Fruit fly (Drosophila melanogaster) whole organism, embryonic: ENCODE data around the gene CG31459.
A peak's percentile ranks its signal among the peaks of the same experiment; 100 is the strongest.

Source experiments
- ATbp ChIP-seq: fragments of 200-800 bp; sonication (Bioruptor generic); optimal IDR thresholded peaks from 2 replicates; lab custom pipeline; 2017; ENCODE audit warnings: missing biosample characterization, mild to moderate bottlenecking, missing genetic modification characterization, missing genetic modification reagents
- Asciz ChIP-seq: fragments of 200-800 bp; sonication (Bioruptor generic); optimal IDR thresholded peaks from 2 replicates; lab custom pipeline; 2017; ENCODE audit warnings: missing biosample characterization, mild to moderate bottlenecking, missing genetic modification characterization, missing genetic modification reagents
- Blimp-1 ChIP-seq: fragments of 200-800 bp; sonication (Bioruptor generic); optimal IDR thresholded peaks from 3 replicates; lab custom pipeline; 2018; ENCODE audit warnings: missing biosample characterization, missing genetic modification characterization, mild to moderate bottlenecking, moderate library complexity, missing genetic modification reagents
- CG1024 ChIP-seq: fragments of 200-800 bp; sonication (Bioruptor generic); IDR thresholded peaks from 2 replicates; pipeline ENCODE4 v1.3.6; 2022; ENCODE audit warnings: missing biosample characterization, missing genetic modification characterization
- CG10267 ChIP-seq: fragments of 200-800 bp; sonication (Bioruptor generic); optimal IDR thresholded peaks from 2 replicates; lab custom pipeline; 2018; ENCODE audit warnings: missing biosample characterization, mild to moderate bottlenecking, missing genetic modification characterization, moderate library complexity
- CG11504 ChIP-seq: fragments of 200-800 bp; sonication (Bioruptor generic); optimal IDR thresholded peaks from 3 replicates; lab custom pipeline; 2019; ENCODE audit warnings: missing biosample characterization, mild to moderate bottlenecking, missing genetic modification characterization, moderate library complexity
- CG12391 ChIP-seq: fragments of 200-800 bp; sonication (Bioruptor generic); optimal IDR thresholded peaks from 3 replicates; lab custom pipeline; 2018; ENCODE audit warnings: missing biosample characterization, mild to moderate bottlenecking, missing genetic modification characterization, moderate library complexity
- CG14441 ChIP-seq: fragments of 200-800 bp; sonication (Bioruptor generic); IDR thresholded peaks from 2 replicates; pipeline ENCODE4 v1.3.6; 2022; ENCODE audit warnings: missing biosample characterization, missing genetic modification characterization
- CG14710 ChIP-seq: fragments of 200-800 bp; sonication (Bioruptor generic); optimal IDR thresholded peaks from 3 replicates; lab custom pipeline; 2019; ENCODE audit warnings: missing biosample characterization, mild to moderate bottlenecking, missing genetic modification characterization, moderate library complexity
- CG1603 ChIP-seq: fragments of 200-800 bp; sonication (Bioruptor generic); optimal IDR thresholded peaks from 2 replicates; lab custom pipeline; 2019; ENCODE audit warnings: missing biosample characterization, mild to moderate bottlenecking, missing genetic modification characterization, moderate library complexity
- CG17359 ChIP-seq: fragments of 200-800 bp; sonication (Bioruptor generic); optimal IDR thresholded peaks from 3 replicates; lab custom pipeline; 2018; ENCODE audit warnings: missing biosample characterization, mild to moderate bottlenecking, missing genetic modification characterization, moderate library complexity
- CG17829 ChIP-seq: fragments of 200-800 bp; optimal IDR thresholded peaks from 2 replicates; lab custom pipeline; 2019; ENCODE audit warnings: missing biosample characterization, mild to moderate bottlenecking, missing genetic modification characterization, moderate library complexity
- CG18262 ChIP-seq: fragments of 200-800 bp; optimal IDR thresholded peaks from 3 replicates; lab custom pipeline; 2019; ENCODE audit warnings: missing biosample characterization, mild to moderate bottlenecking, missing genetic modification characterization, moderate library complexity
- CG2116 ChIP-seq: fragments of 200-800 bp; sonication (Bioruptor generic); optimal IDR thresholded peaks from 3 replicates; lab custom pipeline; 2018; ENCODE audit warnings: missing biosample characterization, mild to moderate bottlenecking, missing genetic modification characterization
- CG2678 ChIP-seq: fragments of 200-800 bp; sonication (Bioruptor generic); optimal IDR thresholded peaks from 3 replicates; lab custom pipeline; 2019; ENCODE audit warnings: missing biosample characterization, mild to moderate bottlenecking, missing genetic modification characterization, moderate library complexity
- CG2712 ChIP-seq: fragments of 200-800 bp; optimal IDR thresholded peaks from 3 replicates; lab custom pipeline; 2019; ENCODE audit warnings: missing biosample characterization, mild to moderate bottlenecking, missing genetic modification characterization, moderate library complexity
- CG4820 ChIP-seq: fragments of 200-800 bp; sonication (Bioruptor generic); optimal IDR thresholded peaks from 3 replicates; lab custom pipeline; 2016; ENCODE audit warnings: missing biosample characterization, missing genetic modification characterization
- CG5245 ChIP-seq: fragments of 200-800 bp; sonication (Bioruptor generic); optimal IDR thresholded peaks from 3 replicates; lab custom pipeline; 2016; ENCODE audit warnings: missing biosample characterization, missing genetic modification characterization
- CG5953 ChIP-seq: fragments of 200-800 bp; sonication (Bioruptor generic); IDR thresholded peaks from 2 replicates; pipeline ENCODE4 v1.3.6; 2022; ENCODE audit warnings: missing biosample characterization, missing genetic modification characterization
- CG8359 ChIP-seq: fragments of 200-800 bp; sonication (Bioruptor generic); optimal IDR thresholded peaks from 2 replicates; lab custom pipeline; 2017; ENCODE audit warnings: missing biosample characterization, mild to moderate bottlenecking, missing genetic modification characterization, borderline replicate concordance
- CG8388 ChIP-seq: fragments of 200-800 bp; sonication (Bioruptor generic); optimal IDR thresholded peaks from 2 replicates; lab custom pipeline; 2019; ENCODE audit warnings: missing biosample characterization, mild to moderate bottlenecking, missing genetic modification characterization, moderate library complexity
- CG8924 ChIP-seq: fragments of 200-800 bp; optimal IDR thresholded peaks from 3 replicates; lab custom pipeline; 2019; ENCODE audit warnings: missing biosample characterization, mild to moderate bottlenecking, missing genetic modification characterization, moderate library complexity
- D ChIP-seq, 2 experiments: fragments of 200-800 bp in 1 of 2; fragments of >200 bp in 1 of 2; sonication (Bioruptor generic) in 1 of 2; optimal IDR thresholded peaks; 2 replicates in 1 of 2; 3 replicates in 1 of 2; lab custom pipeline; 2017; ENCODE audit warnings: mild to moderate bottlenecking in 1 of 2, missing biosample characterization in 1 of 2, missing genetic modification characterization in 1 of 2, missing genetic modification reagents in 1 of 2
- D19A ChIP-seq: fragments of 200-800 bp; optimal IDR thresholded peaks from 3 replicates; lab custom pipeline; 2019; ENCODE audit warnings: missing biosample characterization, mild to moderate bottlenecking, missing genetic modification characterization, moderate library complexity
- Drgx ChIP-seq: fragments of 200-800 bp; sonication (Bioruptor generic); IDR thresholded peaks from 2 replicates; pipeline ENCODE4 v1.3.6; 2022; ENCODE audit warnings: missing biosample characterization, missing genetic modification characterization
- HmgD ChIP-seq: fragments of 200-800 bp; sonication (Bioruptor generic); optimal IDR thresholded peaks from 3 replicates; lab custom pipeline; 2016; ENCODE audit warnings: missing biosample characterization, missing genetic modification characterization
- Med ChIP-seq: fragments of 200-800 bp; sonication (Bioruptor generic); peaks from one replicate; lab custom pipeline; 2016; ENCODE audit warnings: missing biosample characterization, missing genetic modification characterization, mild to moderate bottlenecking, inconsistent platforms, moderate library complexity
- Oli ChIP-seq: fragments of 200-800 bp; sonication (Bioruptor generic); optimal IDR thresholded peaks from 2 replicates; lab custom pipeline; 2018; ENCODE audit warnings: missing biosample characterization, mild to moderate bottlenecking, missing genetic modification characterization, moderate library complexity
- Usf ChIP-seq: fragments of 200-800 bp; sonication (Bioruptor generic); optimal IDR thresholded peaks from 2 replicates; lab custom pipeline; 2017; ENCODE audit warnings: missing genotype, missing biosample characterization, missing genetic modification characterization
- bcd ChIP-seq: fragments of 200-800 bp; sonication (Bioruptor generic); optimal IDR thresholded peaks from 2 replicates; lab custom pipeline; 2017; ENCODE audit warnings: missing biosample characterization, mild to moderate bottlenecking, missing genetic modification characterization
- bsh ChIP-seq, 2 experiments: fragments of 200-800 bp; sonication (Bioruptor generic); optimal IDR thresholded peaks; 2 replicates each; lab custom pipeline; 2017 to 2018; ENCODE audit warnings: mild to moderate bottlenecking in 2 of 2, missing biosample characterization in 2 of 2, missing genetic modification characterization in 2 of 2, moderate library complexity in 1 of 2
- crol ChIP-seq: fragments of 200-800 bp; sonication (Bioruptor generic); IDR thresholded peaks from 2 replicates; pipeline ENCODE4 v1.3.6; 2022; ENCODE audit warnings: missing biosample characterization, missing genetic modification characterization
- dmrt11E ChIP-seq: fragments of 200-800 bp; sonication (Bioruptor generic); optimal IDR thresholded peaks from 3 replicates; lab custom pipeline; 2018; ENCODE audit warnings: missing biosample characterization, mild to moderate bottlenecking, missing genetic modification characterization, moderate library complexity
- dmrt99B ChIP-seq: fragments of 200-800 bp; sonication (Bioruptor generic); optimal IDR thresholded peaks from 2 replicates; lab custom pipeline; 2018; ENCODE audit warnings: missing biosample characterization, mild to moderate bottlenecking, missing genetic modification characterization, moderate library complexity
- exex ChIP-seq: fragments of 200-800 bp; sonication (Bioruptor generic); optimal IDR thresholded peaks from 4 replicates; lab custom pipeline; 2018; ENCODE audit warnings: missing biosample characterization, mild to moderate bottlenecking, missing genetic modification characterization, moderate library complexity
- ftz-f1 ChIP-seq: fragments of 200-800 bp; sonication (Bioruptor generic); optimal IDR thresholded peaks from 2 replicates; lab custom pipeline; 2016; ENCODE audit warnings: missing biosample characterization, missing genetic modification characterization
- lbe ChIP-seq: fragments of 200-800 bp; sonication (Bioruptor generic); optimal IDR thresholded peaks from 2 replicates; lab custom pipeline; 2016; ENCODE audit warnings: missing biosample characterization, mild to moderate bottlenecking, missing genetic modification characterization
- lola ChIP-seq, 3 experiments: fragments of >200 bp in 2 of 3; fragments of 200-800 bp in 1 of 3; sonication (Bioruptor generic) in 1 of 3; optimal IDR thresholded peaks; 2 replicates each; lab custom pipeline; 2017 to 2019; ENCODE audit warnings: missing biosample characterization in 3 of 3, missing genetic modification characterization in 3 of 3, mild to moderate bottlenecking in 1 of 3, moderate library complexity in 1 of 3
- luna ChIP-seq: fragments of 200-800 bp; sonication (Bioruptor generic); optimal IDR thresholded peaks from 2 replicates; lab custom pipeline; 2016; ENCODE audit warnings: missing biosample characterization, missing genetic modification characterization
- nau ChIP-seq: fragments of 200-800 bp; sonication (Bioruptor generic); optimal IDR thresholded peaks from 3 replicates; lab custom pipeline; 2017; ENCODE audit warnings: missing biosample characterization, mild to moderate bottlenecking, missing genetic modification characterization, missing genetic modification reagents
- nmo ChIP-seq: fragments of 200-800 bp; sonication (Bioruptor generic); optimal IDR thresholded peaks from 2 replicates; lab custom pipeline; 2018; ENCODE audit warnings: missing biosample characterization, mild to moderate bottlenecking, missing genetic modification characterization, moderate library complexity
- phol ChIP-seq: fragments of 200-800 bp; sonication (Bioruptor generic); optimal IDR thresholded peaks from 3 replicates; lab custom pipeline; 2018; ENCODE audit warnings: missing biosample characterization, mild to moderate bottlenecking, missing genetic modification characterization, moderate library complexity
- row ChIP-seq: fragments of 200-800 bp; sonication (Bioruptor generic); IDR thresholded peaks from 3 replicates; pipeline ENCODE4 v1.3.6; 2022; ENCODE audit warnings: missing biosample characterization, missing genetic modification characterization
- sens ChIP-seq: fragments of 200-800 bp; sonication (Bioruptor generic); peaks from one replicate; lab custom pipeline; 2016; ENCODE audit warnings: missing biosample characterization, missing genetic modification characterization
- ssp ChIP-seq: fragments of 200-800 bp; sonication (Bioruptor generic); IDR thresholded peaks from 2 replicates; pipeline ENCODE4 v1.3.6; 2022; ENCODE audit warnings: missing biosample characterization, missing genetic modification characterization
- unpg ChIP-seq: fragments of 200-800 bp; sonication (Bioruptor generic); optimal IDR thresholded peaks from 3 replicates; lab custom pipeline; 2018; ENCODE audit warnings: missing biosample characterization, mild to moderate bottlenecking, missing genetic modification characterization, moderate library complexity
- zf30C ChIP-seq: fragments of 200-800 bp; sonication (Bioruptor generic); optimal IDR thresholded peaks from 3 replicates; lab custom pipeline; 2018; ENCODE audit warnings: missing biosample characterization, mild to moderate bottlenecking, missing genetic modification characterization

CG31459 gene

dm6 chr3R:19816758-19817157 is 23.9 kb upstream of the CG31459 start:
- TF ChIP-seq CG8359, result peak; percentile 96
- TF ChIP-seq CG8388 (GFP tag; lab: Kevin White, UChicago), result peak; percentile 34
- TF ChIP-seq exex, result no peak
- no peak for TF ChIP-seq luna
- TF ChIP-seq CG1024 (GFP tag; lab: Robert Waterston, UW), result no peak

- TF ChIP-seq dmrt99B (tag; lab: Kevin White, UChicago), result peak; percentile 8
- TF ChIP-seq Blimp-1 (GFP tag; lab: Kevin White, UChicago), result peak; percentile 47
- TF ChIP-seq CG8388 (GFP tag; lab: Kevin White, UChicago), result peak; percentile 6
- peak; percentile 49 for TF ChIP-seq Med (GFP tag; lab: Kevin White, UChicago)
- TF ChIP-seq CG2678 (tag; lab: Kevin White, UChicago), result peak; percentile 28
- peak; percentile 11 for TF ChIP-seq CG17359 (tag; lab: Kevin White, UChicago)
- TF ChIP-seq CG2712, result peak; percentile 36
- peak; percentile 5; the same call in 1 of the 2 replicates for TF ChIP-seq ssp (GFP tag; lab: Robert Waterston, UW)
- peak; percentile 11 for TF ChIP-seq CG10267 (tag; lab: Kevin White, UChicago)
- TF ChIP-seq CG5953 (GFP tag; lab: Robert Waterston, UW), result no peak
- TF ChIP-seq CG11504 (tag; lab: Kevin White, UChicago), result peak; percentile 34
- peak; percentile 7 for TF ChIP-seq CG5245 (GFP tag; lab: Kevin White, UChicago)
- TF ChIP-seq zf30C, result peak; percentile 13
- TF ChIP-seq ATbp (GFP tag; lab: Kevin White, UChicago), result peak; percentile 26
- TF ChIP-seq Asciz (GFP tag; lab: Kevin White, UChicago), result peak; percentile 20
- TF ChIP-seq nau (GFP tag; lab: Kevin White, UChicago), result no peak
- peak; percentile 22 for TF ChIP-seq CG12391 (tag; lab: Kevin White, UChicago)
- TF ChIP-seq CG8924 (tag; lab: Kevin White, UChicago), result peak; percentile 22
- TF ChIP-seq lola (GFP tag; optimal IDR thresholded peaks at IDR 0.05; lab: Kevin White, UChicago), result peak in 1 of 3 experiments; percentile 20
- TF ChIP-seq lbe (GFP tag; lab: Kevin White, UChicago), result no peak
- no peak for TF ChIP-seq D (optimal IDR thresholded peaks at IDR 0.05; lab: Kevin White, UChicago)
- peak; percentile 4 for TF ChIP-seq D (GFP tag; optimal IDR thresholded peaks at IDR 0.05; lab: Kevin White, UChicago)
- peak; percentile 23 for TF ChIP-seq CG14710
- TF ChIP-seq CG2116 (GFP tag; lab: Kevin White, UChicago), result no peak
- TF ChIP-seq CG4820 (GFP tag; lab: Kevin White, UChicago), result peak; percentile 4
- peak; percentile 23 for TF ChIP-seq nmo
- TF ChIP-seq phol, result peak; percentile 26
- TF ChIP-seq Drgx, result 0 out of 2 replicates have a peak, but pooled peaks have one; percentile 13
- no peak for TF ChIP-seq HmgD (GFP tag; lab: Kevin White, UChicago)
- TF ChIP-seq Oli (tag; lab: Kevin White, UChicago), result peak; percentile 16
- peak; percentile 14 for TF ChIP-seq CG17829 (tag; lab: Kevin White, UChicago)
- TF ChIP-seq D19A (tag; lab: Kevin White, UChicago), result peak; percentile 1
- no peak for TF ChIP-seq CG14441
- TF ChIP-seq unpg, result peak; percentile 0
- TF ChIP-seq bsh (GFP tag; optimal IDR thresholded peaks at IDR 0.05; lab: Kevin White, UChicago), result peak in 1 of 2 experiments; percentile 44
- peak; percentile 53 for TF ChIP-seq dmrt11E (tag; lab: Kevin White, UChicago)
- TF ChIP-seq bcd (GFP tag; lab: Kevin White, UChicago), result peak; percentile 1
- TF ChIP-seq CG1603, result peak; percentile 12
- peak; percentile 38; the same call in 1 of the 2 replicates for TF ChIP-seq crol (GFP tag; lab: Robert Waterston, UW)
- TF ChIP-seq ftz-f1, result no peak
- TF ChIP-seq CG18262 (tag; lab: Kevin White, UChicago), result peak; percentile 39
- peak; percentile 41; the same call in 1 of the 3 replicates for TF ChIP-seq row (GFP tag; lab: Robert Waterston, UW)
- peak; percentile 48 for TF ChIP-seq sens (GFP tag; lab: Kevin White, UChicago)
- no peak for TF ChIP-seq Usf
Observed at dm6 chr3R:19820994-19821393, 19.7 kb upstream of the CG31459 start.
